Worm (Caenorhabditis elegans) whole organism, L3 larva: ENCODE data around the gene aat-3.

ENCODE experiments used
- ceh-82 ChIP-seq: fragments of 150-350 bp; optimal IDR thresholded peaks from 2 replicates; lab custom pipeline; 2014; ENCODE audit warnings: missing biosample characterization, missing genetic modification characterization
- lin-15B ChIP-seq: fragments of 150-350 bp; optimal IDR thresholded peaks from 2 replicates; lab custom pipeline; 2014; ENCODE audit warnings: missing biosample characterization, missing genetic modification characterization
- nhr-23 ChIP-seq: fragments of 150-350 bp; optimal IDR thresholded peaks from 2 replicates; lab custom pipeline; 2014; ENCODE audit warnings: missing biosample characterization, missing genetic modification reagents, missing genetic modification characterization

DNA sequence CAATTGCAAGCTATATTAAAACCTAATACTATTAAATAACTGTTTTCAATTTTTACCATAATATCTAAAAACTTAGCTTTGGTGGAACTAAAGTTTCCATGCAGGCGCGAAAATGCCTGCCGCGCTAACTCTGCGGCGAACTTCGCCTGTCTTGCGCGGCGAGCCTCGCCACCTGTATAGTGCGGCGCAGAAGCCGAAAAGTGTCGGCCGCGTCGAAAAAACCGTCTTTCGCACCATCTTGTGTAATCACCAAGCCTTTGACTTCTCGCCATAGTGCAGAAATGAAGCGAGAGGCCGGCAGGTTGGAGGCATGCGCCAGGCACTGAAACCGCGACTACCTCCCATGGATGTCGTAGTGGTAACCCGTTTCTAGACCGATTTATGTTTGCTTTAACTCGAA lies 610 bp upstream of the aat-3 start:
- TF ChIP-seq nhr-23 (no peak), ceh-82 (tag; lab: Kevin White, UChicago) (no peak), lin-15B (tag; lab: Kevin White, UChicago) (no peak)
